Worm (Caenorhabditis elegans) whole organism, L4 larva: ENCODE data around the gene K07B1.7.

ENCODE experiments used
- D1046.2 ChIP-seq: fragments of 200-800 bp; sonication (Bioruptor generic); IDR thresholded peaks from 2 replicates; pipeline ENCODE4 v1.3.6; 2022; ENCODE audit warnings: missing genetic modification characterization, missing compliant biosample characterization
- F44E2.7 ChIP-seq: fragments of 200-800 bp; sonication (Bioruptor generic); IDR thresholded peaks from 2 replicates; pipeline ENCODE4 v2.1.2; 2022; ENCODE audit warnings: missing genetic modification characterization, missing compliant biosample characterization
- F49E8.2 ChIP-seq: sonication (generic microtip); optimal IDR thresholded peaks from 2 replicates; lab custom pipeline; 2016; ENCODE audit warnings: missing compliant biosample characterization, mild to moderate bottlenecking, missing genetic modification characterization, borderline replicate concordance
- R02D3.7 ChIP-seq: fragments of 150-350 bp; sonication (generic microtip); optimal IDR thresholded peaks from 3 replicates; lab custom pipeline; 2014; ENCODE audit warnings: missing biosample characterization, missing genetic modification characterization
- T20F7.1 ChIP-seq: fragments of 200-800 bp; sonication (Bioruptor generic); optimal IDR thresholded peaks from 2 replicates; lab custom pipeline; 2018; ENCODE audit warnings: mild to moderate bottlenecking, missing genetic modification characterization, missing compliant biosample characterization
- Y48G9A.11 ChIP-seq: fragments of 200-800 bp; sonication (Bioruptor generic); IDR thresholded peaks from 2 replicates; pipeline ENCODE4 v1.3.6; 2022; ENCODE audit warnings: missing genetic modification reagents, missing genetic modification characterization, missing compliant biosample characterization
- aha-1 ChIP-seq: fragments of 150-350 bp; peaks from one replicate; lab custom pipeline; 2014; ENCODE audit warnings: missing biosample characterization, missing genetic modification characterization
- aly-2 ChIP-seq: sonication (generic microtip); optimal IDR thresholded peaks from 2 replicates; lab custom pipeline; 2018; ENCODE audit warnings: missing biosample characterization, missing genetic modification characterization
- arid-1 ChIP-seq: fragments of 200-800 bp; sonication (Bioruptor generic); conservative IDR thresholded peaks from 2 replicates; pipeline ENCODE4 v1.3.6; 2022; ENCODE audit warnings: missing genetic modification reagents, missing genetic modification characterization, missing compliant biosample characterization
- attf-4 ChIP-seq: sonication (generic microtip); optimal IDR thresholded peaks from 3 replicates; lab custom pipeline; 2017; ENCODE audit warnings: missing biosample characterization, missing genetic modification characterization
- ceh-28 ChIP-seq: fragments of 150-350 bp; optimal IDR thresholded peaks from 2 replicates; lab custom pipeline; 2014; ENCODE audit warnings: missing biosample characterization, missing genetic modification reagents, missing genetic modification characterization
- ceh-32 ChIP-seq: sonication (generic microtip); optimal IDR thresholded peaks from 2 replicates; lab custom pipeline; 2016; ENCODE audit warnings: mild to moderate bottlenecking, missing genetic modification characterization, missing compliant biosample characterization; ENCODE audit not compliant: poor library complexity
- cey-2 ChIP-seq: sonication (generic microtip); optimal IDR thresholded peaks from 3 replicates; lab custom pipeline; 2017; ENCODE audit warnings: missing genetic modification characterization, mild to moderate bottlenecking, missing compliant biosample characterization, antibody characterized with exemption, borderline replicate concordance; ENCODE audit not compliant: insufficient read depth
- daf-16 ChIP-seq, 3 experiments: sonication (generic microtip); optimal IDR thresholded peaks; 2 replicates each; lab custom pipeline; 2016 to 2017; ENCODE audit warnings: missing genetic modification characterization in 3 of 3, missing genetic modification reagents in 3 of 3, mild to moderate bottlenecking in 2 of 3, missing compliant biosample characterization in 2 of 3, missing biosample characterization in 1 of 3, moderate library complexity in 1 of 3
- dmd-8 ChIP-seq: fragments of 200-800 bp; sonication (Bioruptor generic); IDR thresholded peaks from 2 replicates; pipeline ENCODE4 v1.3.6; 2022; ENCODE audit warnings: missing genetic modification characterization, missing compliant biosample characterization
- dpl-1 ChIP-seq: fragments of 150-350 bp; optimal IDR thresholded peaks from 2 replicates; lab custom pipeline; 2014; ENCODE audit warnings: missing biosample characterization, missing genetic modification reagents, missing genetic modification characterization
- dve-1 ChIP-seq: sonication (generic microtip); optimal IDR thresholded peaks from 2 replicates; lab custom pipeline; 2017; ENCODE audit warnings: antibody characterized with exemption, mild to moderate bottlenecking, missing genetic modification characterization, missing compliant biosample characterization; ENCODE audit not compliant: insufficient read depth
- fkh-10 ChIP-seq: fragments of 150-350 bp; optimal IDR thresholded peaks from 2 replicates; lab custom pipeline; 2014; ENCODE audit warnings: missing biosample characterization, missing genetic modification reagents, missing genetic modification characterization
- gei-8 ChIP-seq: fragments of 200-800 bp; sonication (Bioruptor generic); optimal IDR thresholded peaks from 2 replicates; lab custom pipeline; 2018; ENCODE audit warnings: mild to moderate bottlenecking, missing genetic modification characterization, missing compliant biosample characterization
- hlh-30 ChIP-seq: sonication (generic microtip); optimal IDR thresholded peaks from 2 replicates; lab custom pipeline; 2017; ENCODE audit warnings: antibody characterized with exemption, mild to moderate bottlenecking, missing genetic modification characterization, missing compliant biosample characterization; ENCODE audit not compliant: insufficient read depth
- hmg-1.1 ChIP-seq: fragments of 200-800 bp; sonication (Bioruptor generic); IDR thresholded peaks from 2 replicates; pipeline ENCODE4 v1.3.6; 2022; ENCODE audit warnings: missing genetic modification reagents, missing genetic modification characterization, missing compliant biosample characterization
- jun-1 ChIP-seq: fragments of 150-350 bp; optimal IDR thresholded peaks from 2 replicates; lab custom pipeline; 2014; ENCODE audit warnings: missing biosample characterization, missing genetic modification reagents, missing genetic modification characterization
- lim-7 ChIP-seq: fragments of 200-800 bp; sonication (Bioruptor generic); IDR thresholded peaks from 2 replicates; pipeline ENCODE4 v1.3.6; 2022; ENCODE audit warnings: missing genetic modification characterization, missing compliant biosample characterization
- lin-38 ChIP-seq: fragments of 200-800 bp; sonication (Bioruptor generic); IDR thresholded peaks from 2 replicates; pipeline ENCODE4 v1.3.6; 2022; ENCODE audit warnings: missing genetic modification reagents, missing genetic modification characterization, missing compliant biosample characterization
- mdt-29 ChIP-seq: fragments of 200-800 bp; sonication (Bioruptor generic); IDR thresholded peaks from 2 replicates; pipeline ENCODE4 v1.3.6; 2022; ENCODE audit warnings: missing genetic modification reagents, missing genetic modification characterization, missing compliant biosample characterization
- mes-2 ChIP-seq: sonication (generic microtip); optimal IDR thresholded peaks from 2 replicates; lab custom pipeline; 2016; ENCODE audit warnings: missing genotype, mild to moderate bottlenecking, missing genetic modification characterization, missing compliant biosample characterization; ENCODE audit not compliant: poor library complexity, severe bottlenecking
- mxl-3 ChIP-seq: fragments of 200-800 bp; sonication (Bioruptor generic); optimal IDR thresholded peaks from 2 replicates; lab custom pipeline; 2018; ENCODE audit warnings: mild to moderate bottlenecking, missing genetic modification characterization, missing compliant biosample characterization
- nhr-25 ChIP-seq: sonication (generic microtip); optimal IDR thresholded peaks from 2 replicates; lab custom pipeline; 2017; ENCODE audit warnings: missing genetic modification characterization, mild to moderate bottlenecking, missing compliant biosample characterization, antibody characterized with exemption, moderate library complexity, borderline replicate concordance; ENCODE audit not compliant: insufficient read depth
- nhr-28 ChIP-seq: fragments of 150-350 bp; optimal IDR thresholded peaks from 2 replicates; lab custom pipeline; 2014; ENCODE audit warnings: missing biosample characterization, missing genetic modification characterization
- nhr-42 ChIP-seq: fragments of 200-800 bp; sonication (Bioruptor generic); IDR thresholded peaks from 2 replicates; pipeline ENCODE4 v1.3.6; 2022; ENCODE audit warnings: missing genetic modification characterization, missing compliant biosample characterization
- nhr-6 ChIP-seq: fragments of 150-350 bp; optimal IDR thresholded peaks from 2 replicates; lab custom pipeline; 2014; ENCODE audit warnings: missing biosample characterization, missing genetic modification characterization
- nhr-77 ChIP-seq: fragments of 150-350 bp; optimal IDR thresholded peaks from 2 replicates; lab custom pipeline; 2014; ENCODE audit warnings: missing biosample characterization, missing genetic modification characterization
- pqm-1 ChIP-seq: sonication (generic microtip); optimal IDR thresholded peaks from 2 replicates; lab custom pipeline; 2017; ENCODE audit warnings: missing biosample characterization, missing genetic modification characterization
- rbr-2 ChIP-seq: sonication (generic microtip); optimal IDR thresholded peaks from 2 replicates; lab custom pipeline; 2016; ENCODE audit warnings: missing genotype, missing genetic modification characterization, missing compliant biosample characterization
- saeg-2 ChIP-seq: fragments of 200-800 bp; sonication (Bioruptor generic); IDR thresholded peaks from 2 replicates; pipeline ENCODE4 v1.3.6; 2022; ENCODE audit warnings: missing genetic modification reagents, missing genetic modification characterization, missing compliant biosample characterization
- sdz-12 ChIP-seq: fragments of 200-800 bp; sonication (Bioruptor generic); optimal IDR thresholded peaks from 2 replicates; lab custom pipeline; 2018; ENCODE audit warnings: mild to moderate bottlenecking, missing genetic modification characterization, missing compliant biosample characterization
- set-16 ChIP-seq: fragments of 200-800 bp; sonication (Bioruptor generic); IDR thresholded peaks from 2 replicates; pipeline ENCODE4 v1.3.6; 2022; ENCODE audit warnings: missing genetic modification reagents, missing genetic modification characterization, missing compliant biosample characterization
- snpc-4 ChIP-seq: fragments of 150-350 bp; optimal IDR thresholded peaks from 2 replicates; lab custom pipeline; 2014; ENCODE audit warnings: missing biosample characterization, missing genetic modification characterization
- tag-97 ChIP-seq: fragments of 200-800 bp; sonication (Bioruptor generic); IDR thresholded peaks from 2 replicates; pipeline ENCODE4 v1.3.6; 2022; ENCODE audit warnings: missing genetic modification characterization, missing compliant biosample characterization
- unc-130 ChIP-seq: sonication (generic microtip); optimal IDR thresholded peaks from 2 replicates; lab custom pipeline; 2016; ENCODE audit warnings: missing genetic modification reagents, missing genetic modification characterization, missing compliant biosample characterization
- zfp-3 ChIP-seq: fragments of 200-800 bp; sonication (Bioruptor generic); conservative IDR thresholded peaks from 2 replicates; pipeline ENCODE4 v1.3.6; 2022; ENCODE audit warnings: missing genetic modification reagents, missing genetic modification characterization, missing compliant biosample characterization
- zip-11 ChIP-seq: fragments of 200-800 bp; sonication (Bioruptor generic); IDR thresholded peaks from 2 replicates; pipeline ENCODE4 v1.3.6; 2022; ENCODE audit warnings: missing genetic modification characterization, missing compliant biosample characterization

The K07B1.7 gene

DNA sequence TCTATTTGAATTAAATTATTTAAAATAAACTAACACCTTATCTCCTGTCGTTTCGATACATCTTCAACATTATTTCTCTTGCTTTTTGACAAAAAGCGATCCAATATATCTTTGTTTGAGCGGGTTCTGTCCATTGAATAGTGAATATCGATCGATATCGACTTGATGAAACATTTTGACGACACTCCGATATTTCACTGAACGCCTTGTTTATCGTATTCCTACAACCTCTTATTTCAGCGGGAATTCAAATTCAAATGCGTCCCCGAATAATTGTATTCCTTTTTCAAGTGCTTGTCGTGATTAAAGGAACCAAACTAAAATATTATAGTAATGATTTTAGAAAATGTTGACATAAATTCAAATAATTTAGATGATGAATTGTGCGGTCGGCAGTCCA lies at the start of gene K07B1.7, which contains the start of gene try-5:
TSS of gene K07B1.7 (minus strand) at position 159 of the 400 bp plus-strand sequence.
TSS of gene try-5 (plus strand) at position 241 of the 400 bp plus-strand sequence.
- TF ChIP-seq daf-16 (GFP tag; optimal IDR thresholded peaks at IDR 0.05; lab: Kevin White, UChicago) (no peak), daf-16 (tag; optimal IDR thresholded peaks at IDR 0.05; lab: Kevin White, UChicago) (peak; percentile 37), hmg-1.1 (0 out of 2 replicates have a peak, but pooled peaks have one; percentile 21), nhr-28 (tag; lab: Kevin White, UChicago) (peak; percentile 29), aly-2 (no peak), Y48G9A.11 (GFP tag; lab: Robert Waterston, UW) (peak; percentile 93), hlh-30 (tag; lab: Kevin White, UChicago) (peak; percentile 60), ceh-32 (tag; lab: Kevin White, UChicago) (no peak), attf-4 (tag; lab: Kevin White, UChicago) (no peak), dmd-8 (GFP tag; lab: Robert Waterston, UW) (no peak), dpl-1 (peak; percentile 95), arid-1 (GFP tag; lab: Robert Waterston, UW) (no peak), nhr-77 (tag; lab: Kevin White, UChicago) (no peak), unc-130 (GFP tag; lab: Kevin White, UChicago) (no peak), sdz-12 (no peak), cey-2 (no peak), F44E2.7 (no peak), gei-8 (no peak), R02D3.7 (tag; lab: Kevin White, UChicago) (peak; percentile 83), saeg-2 (no peak), nhr-6 (tag; lab: Kevin White, UChicago) (peak; percentile 27), dve-1 (tag; lab: Kevin White, UChicago) (peak; percentile 30), set-16 (GFP tag; lab: Robert Waterston, UW) (no peak), aha-1 (peak; percentile 10), lim-7 (no peak), rbr-2 (tag; lab: Kevin White, UChicago) (peak; percentile 23), pqm-1 (no peak), nhr-42 (GFP tag; lab: Robert Waterston, UW) (no peak), D1046.2 (GFP tag; lab: Robert Waterston, UW) (no peak), zfp-3 (GFP tag; lab: Robert Waterston, UW) (no peak), T20F7.1 (GFP tag; lab: Kevin White, UChicago) (peak; percentile 97), ceh-28 (peak; percentile 69), zip-11 (GFP tag; lab: Robert Waterston, UW) (no peak), fkh-10 (no peak)

ce11 chrV:9394938-9395639 lies 48.3 kb upstream of the K07B1.7 start:
- peak; percentile 15 for TF ChIP-seq mxl-3 (GFP tag; lab: Kevin White, UChicago)
- no peak for TF ChIP-seq tag-97 (GFP tag; lab: Robert Waterston, UW)

- peak; percentile 78 for TF ChIP-seq snpc-4 (tag; lab: Kevin White, UChicago)
- TF ChIP-seq unc-130 (GFP tag; lab: Kevin White, UChicago), result no peak
These were observed 45.2 kb upstream of the K07B1.7 start for ce11 chrV:9391959-9392358.

- no peak for TF ChIP-seq nhr-25
- TF ChIP-seq hlh-30 (tag; lab: Kevin White, UChicago), result no peak
- no peak for TF ChIP-seq arid-1 (GFP tag; lab: Robert Waterston, UW)
- TF ChIP-seq F49E8.2 (tag; lab: Kevin White, UChicago), result no peak
- TF ChIP-seq mes-2 (tag; lab: Kevin White, UChicago), result no peak
- TF ChIP-seq mdt-29 (GFP tag; lab: Robert Waterston, UW), result no peak
- TF ChIP-seq jun-1 (tag; lab: Kevin White, UChicago), result no peak
- TF ChIP-seq lin-38, result no peak
- peak; percentile 94 for TF ChIP-seq aha-1
These were observed 39.4 kb upstream of the K07B1.7 start, which contains the start of gene hum-2 for ce11 chrV:9386143-9386542. Gene hum-2, plus strand, starts transcription at chrV:9386175.
